Fruit fly (Drosophila melanogaster): Measurements from ENCODE around the gene CG15894.

The CG15894 gene

DNA sequence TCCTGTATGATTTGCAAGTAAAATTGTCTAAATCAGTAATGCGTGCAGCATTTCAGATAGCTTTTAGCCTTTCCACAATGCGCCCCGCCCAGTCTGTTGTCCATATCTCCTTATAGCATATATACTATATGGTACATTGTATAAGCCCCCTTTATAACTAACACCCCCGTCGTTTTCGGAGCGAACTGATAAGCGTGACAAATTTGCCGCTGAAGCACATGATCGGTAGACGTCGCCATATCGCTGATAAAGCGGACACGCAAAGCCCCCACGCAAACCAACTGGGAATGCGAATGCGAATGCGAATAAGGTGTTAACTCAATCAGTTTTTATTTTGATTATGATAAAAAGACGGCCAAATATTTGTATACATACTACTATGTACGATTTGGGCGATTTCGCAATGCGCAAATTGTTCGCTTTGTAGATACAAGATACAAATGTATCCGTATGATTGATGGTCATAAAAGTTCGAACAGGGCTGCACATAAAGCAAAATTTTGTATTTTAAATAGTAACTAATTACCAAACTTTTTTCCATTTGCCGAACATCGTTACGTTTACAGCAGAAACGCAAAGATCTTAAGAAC lies 46.2 kb downstream of the CG15894 start:
- TF ChIP-seq noc (tag; optimal IDR thresholded peaks at IDR 0.05) = peak; percentile 38

DNA sequence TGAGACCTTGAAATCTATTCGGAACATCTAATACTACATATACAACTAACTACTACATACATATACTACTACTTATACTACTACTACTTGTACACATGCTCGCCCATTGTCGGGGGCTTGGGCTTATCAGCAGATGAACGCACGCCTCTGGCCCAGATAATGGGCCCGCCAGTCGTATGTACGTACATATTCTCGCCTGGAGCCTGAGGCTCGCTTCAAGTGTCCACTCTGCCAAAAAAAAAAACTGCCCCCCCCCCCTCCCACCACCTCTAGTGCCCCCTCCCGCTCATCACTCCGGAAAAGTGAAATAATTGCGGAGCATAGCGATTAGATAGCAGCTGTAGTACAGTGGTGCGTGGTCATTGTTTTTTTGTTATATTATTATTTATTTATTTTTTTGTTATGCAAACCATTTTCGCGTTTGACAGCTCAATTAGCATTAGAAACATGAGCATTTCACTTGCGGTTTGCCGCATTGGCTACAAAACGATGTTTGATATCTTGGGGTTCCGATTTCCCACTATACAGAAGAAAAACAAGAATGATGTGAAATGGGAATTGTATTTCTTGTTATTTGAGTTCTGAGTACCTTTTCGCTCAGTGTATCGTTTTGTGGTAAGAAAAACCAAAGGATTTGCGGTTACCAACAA lies 47.9 kb downstream of the CG15894 start:
- peak; percentile 29 for TF ChIP-seq noc (tag; optimal IDR thresholded peaks at IDR 0.05)

DNA sequence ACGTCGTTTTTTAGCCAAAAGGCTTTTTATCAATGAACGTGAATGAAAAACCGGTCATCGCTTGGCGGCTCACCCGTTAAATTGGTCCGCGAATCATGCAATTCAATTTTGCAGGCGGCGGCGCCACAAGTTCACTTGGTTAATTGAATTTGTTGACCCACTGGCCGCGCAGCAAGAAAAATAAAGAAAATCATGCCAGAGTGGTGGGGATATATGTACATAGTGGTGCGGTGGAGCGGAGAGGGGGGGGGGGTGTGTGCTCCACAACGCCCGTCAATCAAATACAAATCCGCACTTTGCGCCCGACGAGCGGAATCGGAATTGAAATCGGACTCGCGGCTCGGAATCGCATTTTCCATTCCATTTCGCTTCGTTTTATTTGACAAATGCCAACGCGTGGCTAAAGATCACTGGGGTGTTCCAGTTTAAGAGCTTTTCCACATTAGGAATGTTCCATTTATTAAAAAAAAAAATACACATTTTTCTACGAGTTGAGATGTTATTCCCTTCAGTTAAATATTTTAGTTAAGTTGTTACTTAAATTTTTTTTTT lies 48.5 kb downstream of the CG15894 start:
- no peak for TF ChIP-seq noc (tag; optimal IDR thresholded peaks at IDR 0.05)

DNA sequence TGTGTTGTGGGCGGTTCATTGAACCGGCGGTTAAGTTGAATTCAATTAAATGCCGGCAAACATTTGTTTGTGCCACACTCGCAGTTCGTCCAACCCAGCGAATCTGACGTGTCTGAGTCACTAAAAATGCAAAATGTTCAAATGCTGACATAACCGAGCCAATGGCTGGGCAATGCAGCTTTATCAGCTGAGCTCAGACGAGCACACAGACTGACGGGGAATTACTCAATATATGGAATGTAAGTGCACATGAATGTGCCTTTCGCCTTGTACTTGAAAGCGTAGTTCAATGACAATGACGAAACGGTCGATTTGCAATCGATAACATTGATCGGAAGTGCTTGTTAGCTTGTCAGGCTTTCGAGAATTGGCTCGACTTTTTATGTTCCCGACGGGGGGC lies 49.2 kb downstream of the CG15894 start:
- no peak for TF ChIP-seq noc (tag; optimal IDR thresholded peaks at IDR 0.05)

DNA sequence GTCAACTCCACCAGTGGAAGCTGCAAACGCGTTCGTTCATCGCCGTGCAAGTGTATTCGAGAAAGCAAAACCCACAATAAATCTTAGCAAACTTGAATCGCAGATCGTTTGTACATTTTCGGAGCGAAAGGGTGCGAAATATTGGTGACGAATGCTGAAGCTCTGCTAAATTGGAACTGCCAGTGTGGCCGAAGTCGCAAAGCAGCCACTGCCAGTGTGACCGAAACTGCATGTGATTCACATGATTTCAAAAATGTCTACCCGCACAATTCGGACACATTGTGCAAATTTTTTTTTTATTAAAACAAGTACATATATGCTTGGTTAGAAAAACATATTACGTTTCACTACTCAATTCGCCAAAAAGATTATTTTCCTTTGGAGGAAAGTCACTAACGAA lies 52.2 kb downstream of the CG15894 start:
- TF ChIP-seq noc (tag; optimal IDR thresholded peaks at IDR 0.05) = no peak

DNA sequence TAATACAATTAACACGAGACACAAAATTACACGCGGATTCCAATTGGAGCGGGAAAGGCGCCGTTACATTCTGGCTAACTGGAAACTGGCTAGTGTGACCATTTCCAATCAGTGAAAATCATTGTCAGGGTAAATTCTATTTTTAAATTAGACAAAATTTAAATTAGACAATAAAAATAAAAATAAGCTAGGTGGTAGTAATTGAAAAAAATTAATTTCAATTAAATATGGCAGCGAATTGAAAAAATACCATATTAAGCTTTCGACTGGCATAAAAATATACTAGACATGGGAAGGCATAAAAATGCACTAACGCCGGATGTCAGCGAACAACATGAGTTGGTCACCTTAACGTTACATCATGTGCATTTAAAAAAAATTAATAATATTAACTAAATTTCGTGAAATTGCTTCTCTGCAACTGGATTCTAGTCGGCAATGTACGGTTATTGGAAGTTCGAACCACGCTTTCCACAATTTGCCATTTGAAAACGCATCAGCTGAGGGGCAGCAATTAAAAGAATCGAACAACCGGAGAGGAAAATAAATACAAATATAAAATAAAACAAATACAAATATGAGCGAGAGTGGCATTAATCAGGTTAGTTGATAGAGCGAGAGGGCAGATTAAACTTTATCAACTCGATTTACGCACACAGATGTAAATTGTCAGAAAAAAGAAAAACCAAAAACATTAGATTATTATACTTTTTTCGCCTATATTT lies 56.8 kb downstream of the CG15894 start, which contains the start of the genes swa and Marf:
TSS of gene swa (minus strand) at position 77 of the 725 bp plus-strand sequence.
TSS of gene Marf (plus strand) at position 318 of the 725 bp plus-strand sequence.
- TF ChIP-seq noc (tag; optimal IDR thresholded peaks at IDR 0.05) = no peak

DNA sequence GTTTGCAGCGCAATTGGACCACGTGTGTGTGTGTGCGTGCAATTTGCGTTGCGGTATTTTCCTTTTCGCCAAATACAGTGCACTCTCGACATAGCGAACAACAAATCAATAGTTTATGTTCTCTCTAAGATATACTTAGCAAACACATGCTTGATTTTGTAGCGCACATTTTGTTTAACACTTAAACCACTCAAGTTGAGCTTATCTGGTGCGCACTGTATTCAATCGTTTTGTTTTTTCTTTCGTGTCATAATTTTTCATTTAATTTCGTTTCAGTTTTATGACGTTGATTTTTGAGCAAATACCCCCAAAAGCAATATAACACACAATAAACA lies 57.3 kb downstream of the CG15894 start:
- peak; percentile 95 for TF ChIP-seq noc (tag; optimal IDR thresholded peaks at IDR 0.05)

DNA sequence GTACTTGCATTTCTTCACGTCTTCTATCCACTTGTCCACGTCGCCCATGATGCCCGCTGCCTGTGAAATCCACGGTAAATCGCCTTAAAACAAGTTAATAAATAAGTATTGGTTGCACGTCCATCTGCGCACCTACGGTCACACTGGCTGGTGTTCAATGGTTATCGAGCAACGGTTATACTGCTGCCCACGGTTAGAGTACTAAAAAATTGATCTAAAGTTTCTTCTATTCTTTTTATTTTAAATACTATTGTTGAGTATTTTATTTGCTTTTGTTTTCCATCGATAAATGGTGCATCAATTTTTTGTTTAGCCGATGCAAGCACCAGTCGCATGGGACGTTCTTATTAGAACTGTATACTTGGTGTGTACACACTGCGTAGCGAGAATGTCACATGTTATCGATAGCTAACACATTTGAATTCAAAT lies 63.8 kb downstream of the CG15894 start, which contains the start of gene PpV:
TSS of gene PpV (minus strand) at position 147 of the 429 bp plus-strand sequence.
- no peak for TF ChIP-seq noc (tag; optimal IDR thresholded peaks at IDR 0.05)

DNA sequence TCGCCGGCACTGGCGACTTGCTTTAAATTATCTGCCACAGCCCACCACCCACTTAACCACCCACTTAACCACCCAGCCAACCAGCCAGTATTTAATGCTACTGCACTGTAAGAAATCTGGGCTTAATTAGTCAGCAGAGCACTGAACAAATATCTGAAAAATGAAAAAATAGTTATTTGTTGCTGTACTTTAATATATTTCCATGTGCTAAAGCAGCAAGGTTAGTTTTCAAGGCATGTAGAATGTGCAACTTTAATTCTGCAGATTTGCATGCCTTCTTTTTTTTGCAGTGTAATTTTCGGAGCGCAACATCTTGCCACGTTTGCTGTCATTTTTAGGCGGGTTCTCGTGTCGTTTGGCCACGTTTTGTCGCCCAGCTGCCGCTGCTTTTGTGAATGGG lies 66.6 kb downstream of the CG15894 start:
- TF ChIP-seq noc (tag; optimal IDR thresholded peaks at IDR 0.05) = no peak

DNA sequence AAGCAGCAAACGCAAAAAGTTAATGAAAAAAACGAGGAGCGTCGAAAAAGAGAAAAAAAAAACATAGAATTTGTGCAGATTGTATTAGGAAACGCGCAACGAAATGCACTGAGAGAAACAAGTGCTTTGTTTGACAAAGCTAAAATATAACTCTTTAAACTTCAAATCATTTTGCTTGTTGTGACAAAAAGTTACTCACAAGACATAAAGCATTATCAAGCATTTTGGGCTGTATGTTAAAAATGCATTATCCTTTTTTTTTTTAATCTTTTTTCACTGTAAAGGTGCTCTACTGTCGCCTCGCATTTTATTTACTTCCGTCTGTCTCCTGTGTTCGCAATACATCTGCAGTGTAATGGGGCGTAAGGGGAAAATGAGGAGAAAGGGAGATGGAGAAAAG lies 67.7 kb downstream of the CG15894 start:
- no peak for TF ChIP-seq noc (tag; optimal IDR thresholded peaks at IDR 0.05)
